Fruit fly (Drosophila melanogaster): Measurements from ENCODE around the gene CG33170.

Gene CG33170

dm6 chr3L:22851172-22852128 is 12.9 kb upstream of the CG33170 start (continued):
- no peak for TF ChIP-seq croc (GFP tag; conservative IDR thresholded peaks at IDR 0.05)
- TF ChIP-seq gsb-n (tag; optimal IDR thresholded peaks at IDR 0.05) = no peak
- no peak for TF ChIP-seq CG11504 (tag; optimal IDR thresholded peaks at IDR 0.05)
- TF ChIP-seq CG4707 (GFP tag; optimal IDR thresholded peaks at IDR 0.05) = no peak
- TF ChIP-seq Fer1 (GFP tag; optimal IDR thresholded peaks at IDR 0.05) = no peak
- no peak for TF ChIP-seq ara (GFP tag; IDR thresholded peaks at IDR 0.05)
- no peak for TF ChIP-seq Hmx (GFP tag; optimal IDR thresholded peaks at IDR 0.05)
- no peak for TF ChIP-seq CG12391 (tag; optimal IDR thresholded peaks at IDR 0.05)
- peak; percentile 98 for TF ChIP-seq onecut (GFP tag; IDR thresholded peaks at IDR 0.05)
- 0 out of 4 replicates have a peak, but pooled peaks have one; percentile 29 for TF ChIP-seq chinmo (GFP tag; IDR thresholded peaks at IDR 0.05; ENCODE audit: partially characterized antibody)
- TF ChIP-seq corto (GFP tag; optimal IDR thresholded peaks at IDR 0.05) = peak; percentile 41
- no peak for TF ChIP-seq Ssrp (tag; optimal IDR thresholded peaks at IDR 0.05)
- no peak for TF ChIP-seq D19B (GFP tag; optimal IDR thresholded peaks at IDR 0.05)
- no peak for TF ChIP-seq Hr78 (GFP tag; optimal IDR thresholded peaks at IDR 0.05)
- no peak for TF ChIP-seq lilli (GFP tag; optimal IDR thresholded peaks at IDR 0.05)
- peak; percentile 53 to 73 for TF ChIP-seq Trl (optimal IDR thresholded peaks at IDR 0.05)
- TF ChIP-seq Trl (GFP tag; optimal IDR thresholded peaks at IDR 0.05) = no peak
- TF ChIP-seq CG16863 (GFP tag; optimal IDR thresholded peaks at IDR 0.05) = no peak
- peak; percentile 20; the same call in 1 of the 2 replicates for TF ChIP-seq crol (GFP tag; IDR thresholded peaks at IDR 0.05)
- peak; percentile 61 for TF ChIP-seq sens (GFP tag)
- 0 out of 3 replicates have a peak, but pooled peaks have one; percentile 18 for TF ChIP-seq Doc3 (GFP tag; IDR thresholded peaks at IDR 0.05; ENCODE audit: partially characterized antibody)
- TF ChIP-seq vnd (GFP tag; IDR thresholded peaks at IDR 0.05; ENCODE audit: partially characterized antibody) = no peak
- no peak for TF ChIP-seq CG4424 (GFP tag; optimal IDR thresholded peaks at IDR 0.05)
- TF ChIP-seq Ada2b (GFP tag; IDR thresholded peaks at IDR 0.05) = no peak
- TF ChIP-seq cg (GFP tag; optimal IDR thresholded peaks at IDR 0.05) = peak; percentile 35
- TF ChIP-seq tio (GFP tag; optimal IDR thresholded peaks at IDR 0.05) = no peak
- TF ChIP-seq Asciz (GFP tag; optimal IDR thresholded peaks at IDR 0.05) = no peak
- TF ChIP-seq B-H2 (GFP tag; optimal IDR thresholded peaks at IDR 0.05) = no peak
- peak; percentile 74 for TF ChIP-seq z (GFP tag; IDR thresholded peaks at IDR 0.05)
- TF ChIP-seq CG3847 (GFP tag; IDR thresholded peaks at IDR 0.05) = no peak
- no peak for TF ChIP-seq PHDP (tag; optimal IDR thresholded peaks at IDR 0.05)
- TF ChIP-seq CG18619 (GFP tag; optimal IDR thresholded peaks at IDR 0.05) = no peak
- no peak for TF ChIP-seq fru (optimal IDR thresholded peaks at IDR 0.05)
- TF ChIP-seq CG11247 (GFP tag; IDR thresholded peaks at IDR 0.05) = no peak
- TF ChIP-seq Myb (GFP tag; optimal IDR thresholded peaks at IDR 0.05) = no peak
- TF ChIP-seq CG10321 (GFP tag; IDR thresholded peaks at IDR 0.05) = no peak
- TF ChIP-seq grau (tag; optimal IDR thresholded peaks at IDR 0.05) = no peak
- TF ChIP-seq Sry-β (GFP tag; optimal IDR thresholded peaks at IDR 0.05) = no peak

- TF ChIP-seq lmd (GFP tag; IDR thresholded peaks at IDR 0.05) (no peak), seq (GFP tag; IDR thresholded peaks at IDR 0.05) (no peak), CG9609 (GFP tag; optimal IDR thresholded peaks at IDR 0.05) (no peak), grau (tag; optimal IDR thresholded peaks at IDR 0.05) (no peak), CG12299 (tag; optimal IDR thresholded peaks at IDR 0.05) (no peak), ERR (GFP tag; optimal IDR thresholded peaks at IDR 0.05) (no peak), cas (GFP tag; IDR thresholded peaks at IDR 0.05) (no peak), inv (GFP tag; IDR thresholded peaks at IDR 0.05; ENCODE audit: partially characterized antibody) (no peak), Deaf1 (tag; optimal IDR thresholded peaks at IDR 0.05) (no peak), klu (GFP tag; IDR thresholded peaks at IDR 0.05) (no peak), CG4360 (GFP tag; IDR thresholded peaks at IDR 0.05) (no peak), so (GFP tag; IDR thresholded peaks at IDR 0.05) (no peak), B-H1 (GFP tag; IDR thresholded peaks at IDR 0.05) (no peak), zf30C (GFP tag; optimal IDR thresholded peaks at IDR 0.05) (no peak), zen (tag; optimal IDR thresholded peaks at IDR 0.05) (no peak)
Observed at dm6 chr3L:22853412-22853811, 11.0 kb upstream of the CG33170 start, which contains the start of gene CG32462. TSS of gene CG32462 (minus strand) at chr3L:22853512.

Data from whole organism, embryonic.